Worm (Caenorhabditis elegans) whole organism, early embryonic: ENCODE data around the gene clec-80.

ENCODE experiments used
- aly-1 ChIP-seq: sonication (generic microtip); optimal IDR thresholded peaks from 2 replicates; lab custom pipeline; 2016; ENCODE audit warnings: missing genetic modification characterization, missing compliant biosample characterization
- ama-1 ChIP-seq: fragments of 150-350 bp; optimal IDR thresholded peaks from 2 replicates; lab custom pipeline; 2014
- ceh-36 ChIP-seq: sonication (generic microtip); optimal IDR thresholded peaks from 2 replicates; lab custom pipeline; 2016; ENCODE audit warnings: missing genetic modification characterization, inconsistent platforms, missing compliant biosample characterization
- ets-7 ChIP-seq: sonication (generic microtip); optimal IDR thresholded peaks from 2 replicates; lab custom pipeline; 2016; ENCODE audit warnings: missing genotype, missing genetic modification characterization, missing compliant biosample characterization
- flt-1 ChIP-seq: fragments of 200-800 bp; sonication (Bioruptor generic); IDR thresholded peaks from 2 replicates; pipeline ENCODE4 v1.3.6; 2022; ENCODE audit warnings: missing genetic modification characterization, missing compliant biosample characterization
- hmbx-1 ChIP-seq: sonication (generic microtip); optimal IDR thresholded peaks from 2 replicates; lab custom pipeline; 2016; ENCODE audit warnings: mild to moderate bottlenecking, missing genetic modification characterization, missing compliant biosample characterization
- hnd-1 ChIP-seq: sonication (generic microtip); optimal IDR thresholded peaks from 2 replicates; lab custom pipeline; 2016; ENCODE audit warnings: missing genetic modification characterization, missing compliant biosample characterization
- pes-1 ChIP-seq: fragments of 200-800 bp; sonication (Bioruptor generic); IDR thresholded peaks from 2 replicates; pipeline ENCODE4 v1.3.6; 2022; ENCODE audit warnings: missing genetic modification reagents, missing genetic modification characterization, missing compliant biosample characterization
- scrt-1 ChIP-seq: fragments of 200-800 bp; sonication (Bioruptor generic); IDR thresholded peaks from 2 replicates; pipeline ENCODE4 v1.3.6; 2022; ENCODE audit warnings: missing genetic modification characterization, missing compliant biosample characterization
- sea-1 ChIP-seq: fragments of 200-800 bp; sonication (Bioruptor generic); conservative IDR thresholded peaks from 2 replicates; pipeline ENCODE4 v1.3.6; 2022; ENCODE audit warnings: missing genetic modification characterization, missing compliant biosample characterization
- tbx-11 ChIP-seq: fragments of 200-800 bp; sonication (Bioruptor generic); IDR thresholded peaks from 2 replicates; pipeline ENCODE4 v1.3.6; 2022; ENCODE audit warnings: missing genetic modification characterization, missing compliant biosample characterization
- tbx-37 ChIP-seq: fragments of 200-800 bp; sonication (Bioruptor generic); conservative IDR thresholded peaks from 2 replicates; pipeline ENCODE4 v1.3.6; 2022; ENCODE audit warnings: missing genetic modification reagents, missing genetic modification characterization, missing compliant biosample characterization
- tra-4 ChIP-seq: sonication (generic microtip); optimal IDR thresholded peaks from 2 replicates; lab custom pipeline; 2017; ENCODE audit warnings: missing genetic modification characterization, missing compliant biosample characterization

ce11 chrIV:2785057-2785456 lies 38.5 kb upstream of the clec-80 start:
- TF ChIP-seq ama-1 (lab: Kevin White, UChicago) (no peak), flt-1 (GFP tag; lab: Robert Waterston, UW) (no peak), sea-1 (GFP tag; lab: Robert Waterston, UW) (no peak), aly-1 (no peak), tbx-37 (GFP tag; lab: Robert Waterston, UW) (no peak), tbx-11 (no peak), ceh-36 (tag; lab: Kevin White, UChicago) (no peak), tra-4 (tag; lab: Kevin White, UChicago) (no peak), hmbx-1 (tag; lab: Kevin White, UChicago) (no peak), scrt-1 (GFP tag; lab: Robert Waterston, UW) (no peak), pes-1 (GFP tag; lab: Robert Waterston, UW) (no peak), hnd-1 (tag; lab: Kevin White, UChicago) (no peak), ets-7 (tag; lab: Kevin White, UChicago) (no peak)
